Worm (Caenorhabditis elegans) whole organism, L2 larva: ENCODE data around the gene cutl-25.

Experiments
- C34F6.9 ChIP-seq: fragments of 150-350 bp; optimal IDR thresholded peaks from 2 replicates; lab custom pipeline; 2014; ENCODE audit warnings: missing biosample characterization, missing genetic modification characterization
- F13H6.1 ChIP-seq: sonication (generic microtip); optimal IDR thresholded peaks from 2 replicates; lab custom pipeline; 2016; ENCODE audit warnings: missing genetic modification characterization, missing compliant biosample characterization
- R02D3.7 ChIP-seq: fragments of 150-350 bp; optimal IDR thresholded peaks from 2 replicates; lab custom pipeline; 2014; ENCODE audit warnings: missing biosample characterization, missing genetic modification characterization
- ZK546.5 ChIP-seq: sonication (generic microtip); optimal IDR thresholded peaks from 2 replicates; lab custom pipeline; 2017; ENCODE audit warnings: missing biosample characterization, missing genetic modification characterization
- alr-1 ChIP-seq: fragments of 150-350 bp; optimal IDR thresholded peaks from 2 replicates; lab custom pipeline; 2014; ENCODE audit warnings: missing biosample characterization, missing genetic modification characterization
- aly-2 ChIP-seq: fragments of 150-350 bp; optimal IDR thresholded peaks from 2 replicates; lab custom pipeline; 2014; ENCODE audit warnings: missing biosample characterization, missing genetic modification characterization
- ama-1 ChIP-seq: fragments of 150-350 bp; optimal IDR thresholded peaks from 2 replicates; lab custom pipeline; 2018; ENCODE audit warnings: inconsistent platforms
- blmp-1 ChIP-seq: sonication (generic microtip); optimal IDR thresholded peaks from 2 replicates; lab custom pipeline; 2017; ENCODE audit warnings: missing genetic modification characterization, mild to moderate bottlenecking, missing compliant biosample characterization, antibody characterized with exemption, moderate library complexity; ENCODE audit not compliant: insufficient read depth
- ceh-16 ChIP-seq: fragments of 150-350 bp; optimal IDR thresholded peaks from 2 replicates; lab custom pipeline; 2014; ENCODE audit warnings: missing biosample characterization, missing genetic modification characterization
- crh-2 ChIP-seq: sonication (generic microtip); optimal IDR thresholded peaks from 2 replicates; lab custom pipeline; 2017; ENCODE audit warnings: missing biosample characterization, missing genetic modification characterization
- egl-27 ChIP-seq: sonication (generic microtip); optimal IDR thresholded peaks from 3 replicates; lab custom pipeline; 2017; ENCODE audit warnings: missing biosample characterization, missing genetic modification reagents, missing genetic modification characterization
- fos-1 ChIP-seq: fragments of 150-350 bp; optimal IDR thresholded peaks from 2 replicates; lab custom pipeline; 2014; ENCODE audit warnings: missing biosample characterization, missing genetic modification characterization
- gmeb-1 ChIP-seq: fragments of 150-350 bp; optimal IDR thresholded peaks from 2 replicates; lab custom pipeline; 2014; ENCODE audit warnings: missing biosample characterization, missing genetic modification characterization
- lin-11 ChIP-seq: fragments of 150-350 bp; sonication (generic microtip); optimal IDR thresholded peaks from 2 replicates; lab custom pipeline; 2014; ENCODE audit warnings: missing biosample characterization, missing genetic modification characterization, inconsistent platforms, mixed read lengths
- lin-13 ChIP-seq: fragments of 150-350 bp; optimal IDR thresholded peaks from 2 replicates; lab custom pipeline; 2014; ENCODE audit warnings: missing biosample characterization, missing genetic modification reagents, missing genetic modification characterization
- lin-39 ChIP-seq: fragments of 150-350 bp; optimal IDR thresholded peaks from 2 replicates; lab custom pipeline; 2014; ENCODE audit warnings: missing biosample characterization, missing genetic modification reagents, missing genetic modification characterization
- lsy-2 ChIP-seq, 2 experiments: fragments of 150-350 bp in 1 of 2; sonication (generic microtip) in 1 of 2; optimal IDR thresholded peaks; 2 replicates each; lab custom pipeline; 2014 to 2017; ENCODE audit warnings: missing biosample characterization in 2 of 2, missing genetic modification characterization in 2 of 2
- mab-5 ChIP-seq: fragments of 150-350 bp; optimal IDR thresholded peaks from 2 replicates; lab custom pipeline; 2014; ENCODE audit warnings: missing biosample characterization, missing genetic modification characterization
- mbf-1 ChIP-seq: sonication (generic microtip); optimal IDR thresholded peaks from 2 replicates; lab custom pipeline; 2017; ENCODE audit warnings: missing biosample characterization, missing genetic modification characterization
- mdl-1 ChIP-seq, 2 experiments: fragments of 150-350 bp in 1 of 2; sonication (generic microtip) in 1 of 2; optimal IDR thresholded peaks; 2 replicates each; lab custom pipeline; 2017; ENCODE audit warnings: missing biosample characterization in 2 of 2, missing genetic modification characterization in 2 of 2
- nhr-10 ChIP-seq: sonication (generic microtip); optimal IDR thresholded peaks from 2 replicates; lab custom pipeline; 2017; ENCODE audit warnings: missing biosample characterization, missing genetic modification characterization
- nhr-11 ChIP-seq: fragments of 150-350 bp; optimal IDR thresholded peaks from 2 replicates; lab custom pipeline; 2014; ENCODE audit warnings: missing biosample characterization, missing genetic modification characterization
- nhr-12 ChIP-seq: fragments of 150-350 bp; optimal IDR thresholded peaks from 2 replicates; lab custom pipeline; 2014; ENCODE audit warnings: missing biosample characterization, missing genetic modification characterization
- nhr-129 ChIP-seq: fragments of 150-350 bp; optimal IDR thresholded peaks from 2 replicates; lab custom pipeline; 2014; ENCODE audit warnings: missing biosample characterization, missing genetic modification characterization
- nhr-21 ChIP-seq: fragments of 150-350 bp; optimal IDR thresholded peaks from 2 replicates; lab custom pipeline; 2014; ENCODE audit warnings: missing biosample characterization, missing genetic modification characterization
- nhr-237 ChIP-seq: fragments of 150-350 bp; optimal IDR thresholded peaks from 2 replicates; lab custom pipeline; 2014; ENCODE audit warnings: missing biosample characterization, missing genetic modification characterization
- nhr-25 ChIP-seq: fragments of 150-350 bp; sonication (generic microtip); optimal IDR thresholded peaks from 3 replicates; lab custom pipeline; 2014; ENCODE audit warnings: missing biosample characterization, missing genetic modification characterization
- nhr-6 ChIP-seq: fragments of 150-350 bp; optimal IDR thresholded peaks from 2 replicates; lab custom pipeline; 2014; ENCODE audit warnings: missing biosample characterization, missing genetic modification characterization
- peb-1 ChIP-seq: fragments of 150-350 bp; optimal IDR thresholded peaks from 2 replicates; lab custom pipeline; 2014; ENCODE audit warnings: missing biosample characterization, missing genetic modification characterization
- sem-4 ChIP-seq: fragments of 150-350 bp; optimal IDR thresholded peaks from 2 replicates; lab custom pipeline; 2014; ENCODE audit warnings: missing biosample characterization, missing genetic modification reagents, missing genetic modification characterization
- skn-1 ChIP-seq: sonication (generic microtip); optimal IDR thresholded peaks from 2 replicates; lab custom pipeline; 2017; ENCODE audit warnings: missing biosample characterization, missing genetic modification characterization
- sma-3 ChIP-seq: sonication (generic microtip); optimal IDR thresholded peaks from 2 replicates; lab custom pipeline; 2016; ENCODE audit warnings: missing genetic modification reagents, missing genetic modification characterization, missing compliant biosample characterization
- sma-9 ChIP-seq, 2 experiments: fragments of 150-350 bp in 1 of 2; sonication (generic microtip) in 1 of 2; optimal IDR thresholded peaks; 2 replicates each; lab custom pipeline; 2014 to 2016; ENCODE audit warnings: missing genetic modification characterization in 2 of 2, mild to moderate bottlenecking in 1 of 2, missing biosample characterization in 1 of 2, missing compliant biosample characterization in 1 of 2, missing genetic modification reagents in 1 of 2, moderate library complexity in 1 of 2
- snpc-4 ChIP-seq: fragments of 150-350 bp; optimal IDR thresholded peaks from 2 replicates; lab custom pipeline; 2014; ENCODE audit warnings: missing biosample characterization, missing genetic modification characterization
- unc-39 ChIP-seq: fragments of 150-350 bp; optimal IDR thresholded peaks from 2 replicates; lab custom pipeline; 2014; ENCODE audit warnings: missing biosample characterization, missing genetic modification characterization
- unc-62 ChIP-seq: fragments of 150-350 bp; optimal IDR thresholded peaks from 2 replicates; lab custom pipeline; 2014; ENCODE audit warnings: missing biosample characterization, missing genetic modification reagents, missing genetic modification characterization
- zag-1 ChIP-seq: fragments of 150-350 bp; optimal IDR thresholded peaks from 2 replicates; lab custom pipeline; 2014; ENCODE audit warnings: missing biosample characterization, missing genetic modification characterization
- ztf-1 ChIP-seq: fragments of 200-800 bp; sonication (Bioruptor generic); conservative IDR thresholded peaks from 2 replicates; pipeline ENCODE4 v1.3.6; 2022; ENCODE audit warnings: missing genetic modification characterization, missing compliant biosample characterization
- ztf-4 ChIP-seq: fragments of 150-350 bp; optimal IDR thresholded peaks from 2 replicates; lab custom pipeline; 2014; ENCODE audit warnings: missing biosample characterization, missing genetic modification characterization

Gene cutl-25

DNA sequence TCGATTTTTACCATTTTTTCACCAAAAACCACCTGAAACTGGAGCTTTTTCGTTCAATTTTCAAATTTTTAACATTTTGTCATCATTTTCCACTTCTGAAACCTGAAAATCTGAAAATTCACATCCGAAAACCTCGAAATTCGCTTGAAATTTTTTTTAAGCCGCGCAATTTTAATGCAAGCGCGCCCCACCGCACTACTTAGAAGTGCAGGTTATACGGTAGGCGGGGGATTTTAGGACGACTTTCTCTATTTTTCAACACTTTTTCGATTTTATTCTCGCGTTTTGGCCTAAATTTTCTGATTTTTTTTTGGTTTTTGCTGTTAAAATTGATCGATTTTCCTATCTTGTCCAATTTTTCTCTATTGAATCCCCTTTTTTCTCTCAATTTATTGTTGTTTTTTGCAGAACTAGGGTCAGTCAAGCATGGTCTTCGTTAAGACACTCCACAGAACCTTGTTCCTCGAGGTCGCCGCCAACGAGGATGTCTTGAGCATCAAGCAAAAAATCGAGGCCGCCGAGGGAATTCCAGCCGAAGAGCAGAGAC, 21.0 kb upstream of the cutl-25 start, which contains the start of gene ubl-1 (continued):
- TF ChIP-seq ZK546.5 (tag; lab: Kevin White, UChicago) = peak; percentile 97
- TF ChIP-seq fos-1 (tag; lab: Kevin White, UChicago) = peak; percentile 77
- peak; percentile 85 for TF ChIP-seq crh-2 (tag; lab: Kevin White, UChicago)
- TF ChIP-seq sem-4 (tag; lab: Kevin White, UChicago) = peak; percentile 40
- TF ChIP-seq unc-62 (GFP tag; lab: Kevin White, UChicago) = no peak
- peak; percentile 16 for TF ChIP-seq R02D3.7 (tag; lab: Kevin White, UChicago)
- peak; percentile 87 for TF ChIP-seq nhr-25
- no peak for TF ChIP-seq peb-1
- TF ChIP-seq nhr-11 (tag; lab: Kevin White, UChicago) = no peak
- TF ChIP-seq snpc-4 = peak; percentile 49
- TF ChIP-seq egl-27 = peak; percentile 60
- peak; percentile 74 for TF ChIP-seq sma-3

DNA sequence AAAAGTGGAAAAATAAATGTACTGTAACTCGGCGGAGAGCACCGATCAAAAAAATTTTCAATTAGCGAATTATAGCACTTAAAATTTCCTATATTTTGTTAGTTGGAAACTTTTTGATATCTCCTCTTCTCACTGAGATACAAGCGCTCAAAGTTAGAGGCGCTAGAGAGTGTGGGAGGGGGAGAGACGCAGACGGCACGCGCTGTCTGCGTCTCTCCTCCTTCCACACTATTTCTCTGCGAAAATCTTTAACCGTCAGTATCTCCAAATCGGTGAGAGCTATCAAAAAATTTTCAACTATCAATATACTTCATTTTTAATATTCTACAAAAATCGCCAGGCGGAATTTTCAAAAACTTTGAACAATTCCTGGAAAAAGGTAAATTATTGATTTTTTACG, 19.8 kb upstream of the cutl-25 start:
- TF ChIP-seq nhr-12 (tag; lab: Kevin White, UChicago) = no peak

DNA sequence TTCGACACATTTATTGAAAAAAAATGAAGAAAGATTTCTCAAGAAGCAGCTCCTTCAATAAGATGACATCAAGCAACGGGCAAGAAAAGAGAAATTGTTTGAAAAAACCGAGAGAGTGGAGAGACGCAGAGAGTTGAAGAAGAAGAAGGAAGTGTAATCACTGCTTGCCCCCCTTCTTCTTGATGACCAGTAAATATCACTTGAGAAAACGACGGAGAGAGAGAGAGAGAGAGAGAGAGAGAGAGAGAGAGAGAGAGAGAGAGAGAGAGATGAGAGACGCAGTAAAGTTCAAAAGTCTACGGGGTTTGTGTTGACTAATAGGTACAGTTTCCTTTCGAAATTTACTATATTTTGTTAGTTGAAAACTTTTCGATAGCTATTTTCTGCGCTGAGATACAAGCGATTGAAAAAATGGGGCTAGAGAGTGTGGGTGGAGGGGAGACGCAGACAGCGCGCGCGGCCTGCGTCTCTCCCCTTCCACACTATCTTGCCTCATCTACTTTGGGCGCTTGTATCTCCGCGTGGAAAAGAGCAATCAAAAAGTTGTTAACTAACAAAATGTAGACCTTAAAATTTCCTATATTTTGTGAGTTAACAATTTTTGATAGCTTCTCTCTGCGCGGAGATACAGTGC, 19.1 kb upstream of the cutl-25 start:
- TF ChIP-seq nhr-21 (tag; lab: Kevin White, UChicago) (peak; percentile 50), sma-3 (peak; percentile 62), R02D3.7 (tag; lab: Kevin White, UChicago) (no peak), alr-1 (tag; lab: Kevin White, UChicago) (no peak), mbf-1 (tag; lab: Kevin White, UChicago) (no peak), mdl-1 (tag; optimal IDR thresholded peaks at IDR 0.05; lab: Kevin White, UChicago) (peak in 1 of 2 experiments; percentile 1), lin-11 (tag; lab: Kevin White, UChicago) (no peak), ceh-16 (tag; lab: Kevin White, UChicago) (no peak), nhr-129 (tag; lab: Kevin White, UChicago) (peak; percentile 74), snpc-4 (peak; percentile 67), ZK546.5 (tag; lab: Kevin White, UChicago) (peak; percentile 41), nhr-6 (tag; lab: Kevin White, UChicago) (no peak), egl-27 (peak; percentile 38), C34F6.9 (tag; lab: Kevin White, UChicago) (peak; percentile 66), lin-39 (tag; lab: Kevin White, UChicago) (no peak), mab-5 (peak; percentile 39), ama-1 (lab: Kevin White, UChicago) (no peak), fos-1 (tag; lab: Kevin White, UChicago) (peak; percentile 56), sma-9 (GFP tag; optimal IDR thresholded peaks at IDR 0.05; lab: Kevin White, UChicago) (peak; percentile 65), sma-9 (tag; optimal IDR thresholded peaks at IDR 0.05; lab: Kevin White, UChicago) (no peak), nhr-10 (tag; lab: Kevin White, UChicago) (no peak), gmeb-1 (peak; percentile 50), lsy-2 (tag; optimal IDR thresholded peaks at IDR 0.05; lab: Kevin White, UChicago) (peak; percentile 18 to 80), zag-1 (tag; lab: Kevin White, UChicago) (no peak), crh-2 (tag; lab: Kevin White, UChicago) (peak; percentile 66), blmp-1 (tag; lab: Kevin White, UChicago) (peak; percentile 28), ztf-1 (GFP tag; lab: Robert Waterston, UW) (no peak), nhr-237 (no peak), nhr-25 (peak; percentile 48), aly-2 (tag; lab: Kevin White, UChicago) (no peak), sem-4 (tag; lab: Kevin White, UChicago) (peak; percentile 41), ztf-4 (tag; lab: Kevin White, UChicago) (peak; percentile 27), F13H6.1 (tag; lab: Kevin White, UChicago) (peak; percentile 91), unc-39 (tag; lab: Kevin White, UChicago) (no peak), skn-1 (tag; lab: Kevin White, UChicago) (no peak), lin-13 (peak; percentile 64), peb-1 (no peak)
